Worm (Caenorhabditis elegans): Measurements from ENCODE around the gene K09A9.6.

DNA sequence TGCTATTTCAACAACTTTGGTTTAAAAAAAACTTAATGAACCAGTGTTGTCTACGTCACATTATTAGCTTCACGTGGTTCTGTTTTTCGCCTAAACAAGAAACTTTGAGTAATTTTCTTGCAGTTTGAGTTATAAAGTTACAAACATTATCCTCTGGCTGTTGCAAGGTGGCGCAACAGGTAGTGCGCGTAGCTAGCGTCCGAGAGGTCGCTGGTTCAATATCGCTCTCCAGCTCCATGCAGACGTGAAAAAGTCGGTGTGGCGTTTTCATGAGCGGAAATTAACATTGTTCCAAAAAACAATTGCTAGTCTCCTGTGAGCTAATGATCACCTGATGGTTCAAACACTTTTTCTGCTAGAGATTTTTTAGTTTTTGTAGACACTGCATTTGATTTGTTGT lies 42.2 kb downstream of the K09A9.6 start:
- no peak for TF ChIP-seq pha-4 (tag; optimal IDR thresholded peaks at IDR 0.05)
- TF ChIP-seq F13H6.1 (tag; optimal IDR thresholded peaks at IDR 0.05): no peak
- TF ChIP-seq npax-4 (tag; optimal IDR thresholded peaks at IDR 0.05): no peak
